Worm (Caenorhabditis elegans): ENCODE measurements around the gene ZK795.2.

- no peak for TF ChIP-seq sox-2 (GFP tag; IDR thresholded peaks at IDR 0.05)
- TF ChIP-seq ceh-6 (GFP tag; optimal IDR thresholded peaks at IDR 0.05) = no peak
- no peak for TF ChIP-seq ceh-18 (tag; optimal IDR thresholded peaks at IDR 0.05)
Observed at ce11 chrIV:12596960-12597359, 38.2 kb upstream of the ZK795.2 start.
